Worm (Caenorhabditis elegans) whole organism, midembryonic: ENCODE data around the gene C35B1.3.

Experiments used
- T22C8.4 ChIP-seq: fragments of 200-800 bp; sonication (Bioruptor generic); IDR thresholded peaks from 2 replicates; pipeline ENCODE4 v1.3.6; 2022; ENCODE audit warnings: missing genetic modification characterization, missing compliant biosample characterization
- med-1 ChIP-seq: sonication (generic microtip); optimal IDR thresholded peaks from 2 replicates; lab custom pipeline; 2017; ENCODE audit warnings: missing genetic modification characterization, mild to moderate bottlenecking, missing compliant biosample characterization, antibody characterized with exemption, missing genetic modification reagents; ENCODE audit not compliant: insufficient read depth
- tab-1 ChIP-seq: fragments of 200-800 bp; sonication (Bioruptor generic); IDR thresholded peaks from 2 replicates; pipeline ENCODE4 v1.3.6; 2022; ENCODE audit warnings: missing genetic modification characterization, missing compliant biosample characterization
- ztf-23 ChIP-seq: fragments of 200-800 bp; sonication (Bioruptor generic); IDR thresholded peaks from 2 replicates; pipeline ENCODE4 v1.3.6; 2022; ENCODE audit warnings: missing genetic modification reagents, missing genetic modification characterization, missing compliant biosample characterization

DNA sequence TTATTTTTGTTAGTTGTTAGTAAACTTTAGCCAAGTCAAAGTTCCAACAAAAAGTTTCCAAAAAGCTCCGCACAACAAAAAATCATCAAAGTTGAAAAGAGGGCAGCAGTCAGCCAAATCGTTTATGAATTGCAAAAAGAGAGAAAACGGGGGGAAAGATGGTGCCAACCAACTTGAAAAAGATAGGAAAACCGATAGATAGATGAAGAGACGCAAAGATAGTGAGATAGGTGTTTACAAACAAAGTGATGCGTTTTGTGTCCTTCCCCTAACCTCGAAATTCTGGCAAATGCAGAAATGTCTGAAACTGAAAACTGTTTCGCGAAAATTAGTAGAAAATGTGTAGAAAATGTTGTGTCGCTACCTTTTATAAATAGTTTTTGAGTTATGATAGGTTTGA is 47.5 kb upstream of the C35B1.3 start:
- no peak for TF ChIP-seq tab-1 (GFP tag; lab: Robert Waterston, UW)
- TF ChIP-seq ztf-23 (GFP tag; lab: Robert Waterston, UW), result no peak
- TF ChIP-seq med-1 (GFP tag; lab: Kevin White, UChicago), result no peak
- TF ChIP-seq T22C8.4, result no peak
